Worm (Caenorhabditis elegans): Measurements from ENCODE around the gene Y46H3C.7.

Gene Y46H3C.7

DNA sequence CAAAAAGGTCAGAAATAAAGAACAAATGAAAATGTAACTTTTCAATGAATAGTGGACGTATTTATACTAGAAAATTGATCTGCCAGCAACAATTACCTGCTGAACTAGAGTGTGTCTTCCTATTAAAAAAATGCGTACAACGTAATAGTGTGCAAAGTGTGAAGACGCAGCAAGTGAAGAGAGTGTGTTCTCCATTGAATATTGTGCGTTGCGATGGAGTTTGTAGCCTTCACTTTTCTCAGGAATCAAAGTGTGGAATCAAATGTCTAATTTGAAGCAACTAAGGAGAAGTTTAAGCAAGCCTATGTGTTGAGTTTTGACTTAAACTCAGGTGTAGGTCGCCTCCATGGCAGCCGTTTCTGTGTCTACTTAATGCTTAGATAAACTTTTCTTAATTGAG lies 38.1 kb upstream of the Y46H3C.7 start, which contains the start of gene gst-21:
Gene gst-21 (minus strand): TSS at position 101 of the 400 bp plus-strand sequence.
- no peak for TF ChIP-seq nfyb-1 (GFP tag; IDR thresholded peaks at IDR 0.05)
- no peak for TF ChIP-seq ceh-100 (GFP tag; IDR thresholded peaks at IDR 0.05)
- no peak for TF ChIP-seq athp-1 (tag; optimal IDR thresholded peaks at IDR 0.05)
- TF ChIP-seq F10E7.11 (tag; optimal IDR thresholded peaks at IDR 0.05) = no peak
- no peak for TF ChIP-seq egl-44 (GFP tag; IDR thresholded peaks at IDR 0.05)
- TF ChIP-seq unc-130 (GFP tag; optimal IDR thresholded peaks at IDR 0.05) = no peak
- no peak for TF ChIP-seq K11D2.4 (GFP tag; IDR thresholded peaks at IDR 0.05)
- no peak for TF ChIP-seq mcd-1 (GFP tag; IDR thresholded peaks at IDR 0.05)
- TF ChIP-seq Y67H2A.10 (GFP tag; conservative IDR thresholded peaks at IDR 0.05) = no peak
- TF ChIP-seq bed-1 (GFP tag; IDR thresholded peaks at IDR 0.05) = no peak
- no peak for TF ChIP-seq mel-28 (tag; optimal IDR thresholded peaks at IDR 0.05; ENCODE audit: borderline replicate concordance)
- TF ChIP-seq ceh-91 (GFP tag; IDR thresholded peaks at IDR 0.05) = no peak

DNA sequence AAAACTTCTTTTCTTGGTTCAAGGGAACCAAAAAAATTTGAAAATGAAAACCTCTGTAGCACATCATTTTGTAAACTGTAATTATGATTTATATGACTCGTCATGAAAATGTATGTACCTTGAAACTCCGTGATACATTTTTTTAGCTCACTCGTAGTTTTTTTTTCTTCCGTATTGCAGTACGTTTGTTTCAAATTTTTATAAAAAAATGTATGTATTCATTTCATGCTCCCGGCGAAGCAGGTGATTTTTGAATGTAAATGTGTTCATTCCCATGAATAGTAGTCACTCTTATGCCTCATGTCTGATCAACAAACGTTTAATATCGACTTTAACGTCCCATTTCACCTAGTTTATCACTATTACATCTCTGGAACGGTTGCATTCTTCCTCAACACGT lies 31.5 kb upstream of the Y46H3C.7 start, which contains the start of gene sri-27:
Gene sri-27 (plus strand): TSS at position 301 of the 400 bp plus-strand sequence.
- TF ChIP-seq dpl-1 (GFP tag; optimal IDR thresholded peaks at IDR 0.05) = no peak
- TF ChIP-seq attf-6 (GFP tag; IDR thresholded peaks at IDR 0.05) = no peak
- no peak for TF ChIP-seq tbx-9 (tag; optimal IDR thresholded peaks at IDR 0.05; ENCODE audit: borderline replicate concordance)
- TF ChIP-seq snpc-1.3 (tag; optimal IDR thresholded peaks at IDR 0.05; ENCODE audit: insufficient read depth) = no peak
- TF ChIP-seq him-1 (tag; optimal IDR thresholded peaks at IDR 0.05) = no peak

DNA sequence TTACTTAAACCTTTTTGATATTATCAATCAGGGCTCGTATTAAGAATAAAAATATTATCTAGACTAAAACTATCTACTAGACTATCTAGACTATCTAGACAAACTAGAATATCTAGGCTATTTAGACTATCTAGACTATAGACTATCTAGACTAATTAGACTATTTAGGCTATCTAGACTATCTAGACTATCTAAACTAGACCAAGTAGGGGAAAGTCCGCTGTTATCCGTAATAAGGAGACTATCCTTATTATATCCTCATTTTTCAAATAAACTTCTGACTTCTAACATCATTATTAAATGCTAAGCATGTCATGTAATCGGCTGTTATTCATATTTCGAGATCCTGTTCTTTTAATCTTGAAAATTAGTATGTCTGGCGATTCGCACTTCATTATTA lies 28.1 kb upstream of the Y46H3C.7 start, which contains the start of gene srw-101:
Gene srw-101 (plus strand): TSS at position 301 of the 400 bp plus-strand sequence.
- TF ChIP-seq K11D2.4 (GFP tag; IDR thresholded peaks at IDR 0.05) = no peak
- no peak for TF ChIP-seq lag-1 (GFP tag; IDR thresholded peaks at IDR 0.05)

DNA sequence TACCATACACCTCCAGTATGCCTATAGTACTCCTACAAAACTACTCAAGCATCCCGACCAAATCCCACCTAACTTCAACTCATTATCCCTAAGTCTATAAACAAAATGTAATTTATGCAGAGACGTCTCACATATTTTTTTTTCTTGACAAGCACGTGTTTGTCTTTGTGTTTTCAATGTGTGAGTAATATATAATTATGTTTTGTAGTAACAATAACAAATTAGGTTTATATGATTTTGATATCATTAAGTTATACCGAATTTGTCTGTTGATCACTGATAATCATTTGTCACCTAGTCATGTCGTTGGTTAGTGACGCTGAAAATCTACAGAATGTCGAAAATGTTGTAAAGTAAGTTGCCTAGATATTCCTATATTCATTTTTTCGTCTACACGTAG lies 26.1 kb upstream of the Y46H3C.7 start, which contains the start of gene srw-102:
Gene srw-102 (plus strand): TSS at position 301 of the 400 bp plus-strand sequence.
- TF ChIP-seq cebp-2 (GFP tag; IDR thresholded peaks at IDR 0.05) = no peak

DNA sequence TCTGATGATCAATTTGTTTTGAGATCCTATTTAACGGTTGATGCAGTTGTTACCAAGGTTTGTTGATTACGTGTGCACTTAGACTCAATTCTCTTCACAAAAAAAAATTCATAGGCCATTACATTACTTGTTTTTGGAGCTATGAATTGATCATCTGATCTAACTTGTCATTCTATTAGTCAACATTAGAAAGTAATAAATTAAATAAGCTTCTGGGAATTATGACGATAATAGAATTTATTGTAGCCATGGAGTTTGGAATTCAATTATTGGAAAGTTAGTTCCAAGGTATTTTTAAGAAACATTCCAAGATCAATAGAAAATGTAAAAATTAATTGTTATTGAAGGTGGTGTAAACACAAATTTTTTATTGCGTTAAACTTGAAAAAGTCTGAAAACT lies 24.4 kb upstream of the Y46H3C.7 start:
- no peak for TF ChIP-seq hmg-20 (GFP tag; IDR thresholded peaks at IDR 0.05)
- no peak for TF ChIP-seq ceh-91 (GFP tag; IDR thresholded peaks at IDR 0.05)
- TF ChIP-seq him-1 (tag; optimal IDR thresholded peaks at IDR 0.05) = no peak
- no peak for TF ChIP-seq snpc-4 (GFP tag; optimal IDR thresholded peaks at IDR 0.05)
- no peak for TF ChIP-seq snpc-4 (tag; optimal IDR thresholded peaks at IDR 0.05)
- TF ChIP-seq zfh-2 (GFP tag; conservative IDR thresholded peaks at IDR 0.05) = no peak
- no peak for TF ChIP-seq ztf-26 (tag; optimal IDR thresholded peaks at IDR 0.05)
- no peak for TF ChIP-seq sea-2 (GFP tag; IDR thresholded peaks at IDR 0.05)
- TF ChIP-seq aptf-3 (GFP tag; IDR thresholded peaks at IDR 0.05) = no peak
- no peak for TF ChIP-seq repo-1 (tag; optimal IDR thresholded peaks at IDR 0.05)
- no peak for TF ChIP-seq nhr-90 (tag; optimal IDR thresholded peaks at IDR 0.05)
- TF ChIP-seq ztf-28 (GFP tag; IDR thresholded peaks at IDR 0.05) = no peak
- no peak for TF ChIP-seq rpc-1 (optimal IDR thresholded peaks at IDR 0.05)
- TF ChIP-seq rpc-1 (tag; optimal IDR thresholded peaks at IDR 0.05) = no peak
- no peak for TF ChIP-seq tbp1 (GFP tag; optimal IDR thresholded peaks at IDR 0.05)
- TF ChIP-seq C17E4.6 (GFP tag; IDR thresholded peaks at IDR 0.05) = no peak
- no peak for TF ChIP-seq Y53F4B.3 (GFP tag; IDR thresholded peaks at IDR 0.05)
- no peak for TF ChIP-seq athp-1 (tag; optimal IDR thresholded peaks at IDR 0.05)
- TF ChIP-seq sdz-38 (tag; optimal IDR thresholded peaks at IDR 0.05) = no peak

Measured in whole organism, young adult.